In genomic region chrX:8786687-8787086, ce11 we compare ENCODE assay signal across 6 worm cellular contexts.
TF ChIP-seq lines count a peak whose summit lies in the region.

No protein-coding gene starts in this region.

TF ChIP-seq in whole organism, L1 larva, 84 proteins besides CTCF, POLR2A, EP300 and RAD21 (continues in another document):
- no peak for TF ChIP-seq ztf-11 (tag; optimal IDR thresholded peaks at IDR 0.05; lab: Kevin White, UChicago)
- TF ChIP-seq snu-23 (GFP tag; optimal IDR thresholded peaks at IDR 0.05; lab: Kevin White, UChicago): peak; percentile 19
- peak; percentile 80 for TF ChIP-seq rnt-1 (tag; optimal IDR thresholded peaks at IDR 0.05; lab: Kevin White, UChicago)
- TF ChIP-seq lin-39 (tag; optimal IDR thresholded peaks at IDR 0.05; lab: Kevin White, UChicago): peak; percentile 18
- peak in 1 of 2 experiments; percentile 17 for TF ChIP-seq lsy-2 (tag; optimal IDR thresholded peaks at IDR 0.05; lab: Kevin White, UChicago)
- peak; percentile 11 for TF ChIP-seq nhr-20 (tag; optimal IDR thresholded peaks at IDR 0.05; lab: Kevin White, UChicago)
- peak; percentile 75 for TF ChIP-seq nhr-71 (tag; optimal IDR thresholded peaks at IDR 0.05; lab: Kevin White, UChicago)
- TF ChIP-seq ama-1 (optimal IDR thresholded peaks at IDR 0.05; lab: Kevin White, UChicago): no peak
- peak; percentile 62 for TF ChIP-seq nhr-19 (GFP tag; conservative IDR thresholded peaks at IDR 0.05; lab: Robert Waterston, UW)
- peak; percentile 28 for TF ChIP-seq unc-130 (tag; optimal IDR thresholded peaks at IDR 0.05; lab: Kevin White, UChicago)
- no peak for TF ChIP-seq nhr-76 (tag; optimal IDR thresholded peaks at IDR 0.05; lab: Kevin White, UChicago)
- TF ChIP-seq pag-3 (tag; optimal IDR thresholded peaks at IDR 0.05; lab: Kevin White, UChicago; ENCODE audit: borderline replicate concordance, insufficient read depth): peak; percentile 92
- no peak for TF ChIP-seq unc-30 (tag; optimal IDR thresholded peaks at IDR 0.05; lab: Kevin White, UChicago)
- TF ChIP-seq mdl-1 (tag; optimal IDR thresholded peaks at IDR 0.05; lab: Kevin White, UChicago): peak in 1 of 2 experiments; percentile 8
- TF ChIP-seq efl-3 (GFP tag; optimal IDR thresholded peaks at IDR 0.05; lab: Kevin White, UChicago): no peak

TF ChIP-seq in whole organism, L2 larva, 48 proteins besides CTCF, POLR2A, EP300 and RAD21:
- peak; percentile 50 for TF ChIP-seq nhr-129 (tag; optimal IDR thresholded peaks at IDR 0.05; lab: Kevin White, UChicago)
- no peak for TF ChIP-seq mab-5 (tag; optimal IDR thresholded peaks at IDR 0.05; lab: Kevin White, UChicago)
- no peak for TF ChIP-seq unc-39 (tag; optimal IDR thresholded peaks at IDR 0.05; lab: Kevin White, UChicago)
- TF ChIP-seq mdl-1 (tag; optimal IDR thresholded peaks at IDR 0.05; lab: Kevin White, UChicago): no peak
- peak; percentile 57 for TF ChIP-seq sma-9 (GFP tag; optimal IDR thresholded peaks at IDR 0.05; lab: Kevin White, UChicago)
- no peak for TF ChIP-seq sma-9 (tag; optimal IDR thresholded peaks at IDR 0.05; lab: Kevin White, UChicago)
- TF ChIP-seq lsy-2 (tag; optimal IDR thresholded peaks at IDR 0.05; lab: Kevin White, UChicago): peak in 1 of 2 experiments; percentile 19
- no peak for TF ChIP-seq snpc-4 (tag; optimal IDR thresholded peaks at IDR 0.05; lab: Kevin White, UChicago)
- TF ChIP-seq F13H6.1 (tag; optimal IDR thresholded peaks at IDR 0.05; lab: Kevin White, UChicago): peak; percentile 37

TF ChIP-seq in whole organism, L3 larva, 47 proteins besides CTCF, POLR2A, EP300 and RAD21:
- TF ChIP-seq jun-1 (tag; optimal IDR thresholded peaks at IDR 0.05; lab: Kevin White, UChicago) (no peak), egl-5 (tag; optimal IDR thresholded peaks at IDR 0.05; lab: Kevin White, UChicago) (peak; percentile 13), nfya-1 (tag; optimal IDR thresholded peaks at IDR 0.05; lab: Kevin White, UChicago; ENCODE audit: insufficient read depth) (peak; percentile 3)

TF ChIP-seq in whole organism, L4 larva, 104 proteins besides CTCF, POLR2A, EP300 and RAD21:
- TF ChIP-seq ceh-28 (tag; optimal IDR thresholded peaks at IDR 0.05; lab: Kevin White, UChicago) (no peak), daf-16 (GFP tag; optimal IDR thresholded peaks at IDR 0.05; lab: Kevin White, UChicago) (peak in 1 of 2 experiments; percentile 44), daf-16 (tag; optimal IDR thresholded peaks at IDR 0.05; lab: Kevin White, UChicago) (no peak), nhr-11 (tag; optimal IDR thresholded peaks at IDR 0.05; lab: Kevin White, UChicago) (peak; percentile 36), ceh-44 (GFP tag; IDR thresholded peaks at IDR 0.05; lab: Robert Waterston, UW) (no peak), nhr-102 (tag; optimal IDR thresholded peaks at IDR 0.05; lab: Kevin White, UChicago) (no peak), lin-38 (GFP tag; IDR thresholded peaks at IDR 0.05; lab: Robert Waterston, UW) (no peak)

TF ChIP-seq in whole organism, late embryonic, 69 proteins besides CTCF, POLR2A, EP300 and RAD21:
- TF ChIP-seq pqm-1 (tag; optimal IDR thresholded peaks at IDR 0.05; lab: Kevin White, UChicago) (no peak), ttx-3 (tag; optimal IDR thresholded peaks at IDR 0.05; lab: Kevin White, UChicago) (no peak), unc-55 (GFP tag; optimal IDR thresholded peaks at IDR 0.05; lab: Kevin White, UChicago) (peak; percentile 51)

TF ChIP-seq in whole organism, mixed stage, embryonic, 35 proteins besides CTCF, POLR2A, EP300 and RAD21:
- TF ChIP-seq bed-3 (GFP tag; optimal IDR thresholded peaks at IDR 0.05; lab: Kevin White, UChicago): no peak
- TF ChIP-seq mep-1 (tag; optimal IDR thresholded peaks at IDR 0.05; lab: Kevin White, UChicago): no peak
- no peak for TF ChIP-seq elt-1 (tag; optimal IDR thresholded peaks at IDR 0.05; lab: Kevin White, UChicago; ENCODE audit: borderline replicate concordance, insufficient read depth)
- no peak for TF ChIP-seq cnd-1 (tag; optimal IDR thresholded peaks at IDR 0.05; lab: Kevin White, UChicago)
- TF ChIP-seq lin-32 (GFP tag; optimal IDR thresholded peaks at IDR 0.05; lab: Kevin White, UChicago): no peak
- no peak for TF ChIP-seq mls-2 (tag; optimal IDR thresholded peaks at IDR 0.05; lab: Kevin White, UChicago)
- TF ChIP-seq hlh-1 (tag; optimal IDR thresholded peaks at IDR 0.05; lab: Kevin White, UChicago): peak; percentile 93
TF ChIP-seq in whole organism, mixed stage, embryonic: peak in this region for 1.

Comparison
In these comparisons a context has a peak if more than half of its experiments do, and no peak if none do; other contexts are left out.
1. Of the 29 proteins assayed by ChIP-seq in both whole organism, L4 larva and whole organism, L1 larva: peak only in whole organism, L4 larva: nhr-11; only in whole organism, L1 larva: lin-39 and unc-130; in both: none; in neither: 24; mixed calls (peak in some experiments, not most) for 2.